Fruit fly (Drosophila melanogaster): Measurements from ENCODE around the gene CG42588.

Gene CG42588

DNA sequence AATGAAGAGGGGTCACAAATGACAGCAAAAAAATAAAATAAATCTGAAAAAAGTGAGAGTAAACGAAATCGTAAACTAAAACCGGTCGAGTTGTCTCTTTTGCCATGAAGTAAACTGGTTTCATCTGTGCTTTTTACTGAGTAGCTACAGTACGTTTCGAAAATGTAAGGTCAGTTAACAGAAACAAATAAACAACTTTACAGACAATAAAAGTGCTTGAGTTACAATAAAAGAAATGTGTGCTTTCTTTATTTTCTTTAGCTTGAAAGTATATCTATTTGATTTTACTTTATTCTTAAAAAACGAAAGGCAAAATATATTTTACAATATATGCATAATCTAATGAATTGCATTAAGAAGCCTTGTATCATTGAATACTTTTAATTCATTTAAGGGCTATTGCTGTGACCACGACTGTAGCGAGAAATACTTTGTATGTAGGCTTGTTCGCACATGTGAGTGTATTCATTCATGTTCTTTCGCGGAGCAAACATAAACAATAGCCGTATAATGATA is 21.1 kb upstream of the CG42588 start (continued):
- TF ChIP-seq bbx (GFP tag; IDR thresholded peaks at IDR 0.05; ENCODE audit: partially characterized antibody), result no peak
- no peak for TF ChIP-seq CG16863 (GFP tag; optimal IDR thresholded peaks at IDR 0.05)
- no peak for TF ChIP-seq CG14965 (GFP tag; optimal IDR thresholded peaks at IDR 0.05; ENCODE audit: borderline replicate concordance)
- TF ChIP-seq Nf-YC (tag; optimal IDR thresholded peaks at IDR 0.05), result peak; percentile 63
- TF ChIP-seq D (optimal IDR thresholded peaks at IDR 0.05), result no peak
- TF ChIP-seq D (GFP tag; optimal IDR thresholded peaks at IDR 0.05), result peak; percentile 8
- TF ChIP-seq CG11696 (GFP tag; IDR thresholded peaks at IDR 0.05), result peak; percentile 78
- no peak for TF ChIP-seq CG42726 (GFP tag; IDR thresholded peaks at IDR 0.05; ENCODE audit: partially characterized antibody)
- no peak for TF ChIP-seq Myb (GFP tag; optimal IDR thresholded peaks at IDR 0.05)
- 0 out of 3 replicates have a peak, but pooled peaks have one; percentile 44 for TF ChIP-seq CG11456 (GFP tag; IDR thresholded peaks at IDR 0.05)
- no peak; the same call in 3 of the 4 replicates for TF ChIP-seq Gug (GFP tag; IDR thresholded peaks at IDR 0.05)
- no peak for TF ChIP-seq CG17186 (GFP tag; optimal IDR thresholded peaks at IDR 0.05)
- peak; percentile 47 for TF ChIP-seq Chrac-16 (GFP tag; optimal IDR thresholded peaks at IDR 0.05)
- peak; percentile 56 for TF ChIP-seq sd (tag; optimal IDR thresholded peaks at IDR 0.05)
- TF ChIP-seq exex (tag; optimal IDR thresholded peaks at IDR 0.05), result peak; percentile 28
- TF ChIP-seq CG10543 (GFP tag; optimal IDR thresholded peaks at IDR 0.05), result peak; percentile 11
- no peak for TF ChIP-seq inv (GFP tag; IDR thresholded peaks at IDR 0.05; ENCODE audit: partially characterized antibody)
- no peak for TF ChIP-seq CG10321 (GFP tag; IDR thresholded peaks at IDR 0.05)
- TF ChIP-seq gem (tag; optimal IDR thresholded peaks at IDR 0.05), result peak; percentile 86
- no peak for TF ChIP-seq CG10959 (GFP tag; IDR thresholded peaks at IDR 0.05)
- peak; percentile 24 for TF ChIP-seq Mad (GFP tag; optimal IDR thresholded peaks at IDR 0.05)
- TF ChIP-seq TFAM (GFP tag; optimal IDR thresholded peaks at IDR 0.05), result no peak
- TF ChIP-seq CG7928 (GFP tag; optimal IDR thresholded peaks at IDR 0.05), result no peak
- no peak for TF ChIP-seq gt (GFP tag; IDR thresholded peaks at IDR 0.05)
- TF ChIP-seq H2.0 (GFP tag; IDR thresholded peaks at IDR 0.05), result no peak; the same call in 1 of the 2 replicates
- no peak for TF ChIP-seq crc (GFP tag; optimal IDR thresholded peaks at IDR 0.05)
- TF ChIP-seq CG31365 (tag; optimal IDR thresholded peaks at IDR 0.05), result no peak
- no peak for TF ChIP-seq Dref (GFP tag; IDR thresholded peaks at IDR 0.05)
- 0 out of 2 replicates have a peak, but pooled peaks have one; percentile 48 for TF ChIP-seq CG14014 (GFP tag; IDR thresholded peaks at IDR 0.05)
- 0 out of 2 replicates have a peak, but pooled peaks have one; percentile 38 for TF ChIP-seq sob (GFP tag; IDR thresholded peaks at IDR 0.05)
- no peak for TF ChIP-seq CG3163 (GFP tag; optimal IDR thresholded peaks at IDR 0.05)
- no peak for TF ChIP-seq Lpt (GFP tag; optimal IDR thresholded peaks at IDR 0.05)
- no peak for TF ChIP-seq CG6254 (GFP tag; optimal IDR thresholded peaks at IDR 0.05)
- no peak for TF ChIP-seq CG11723 (GFP tag; optimal IDR thresholded peaks at IDR 0.05)
- TF ChIP-seq gsb (GFP tag; IDR thresholded peaks at IDR 0.05), result no peak
- no peak for TF ChIP-seq crp (GFP tag; optimal IDR thresholded peaks at IDR 0.05)
- peak; percentile 61 for TF ChIP-seq CG6813 (GFP tag; optimal IDR thresholded peaks at IDR 0.05)
- TF ChIP-seq Spps (tag; optimal IDR thresholded peaks at IDR 0.05), result peak; percentile 3
- no peak for TF ChIP-seq HLH4C (GFP tag; IDR thresholded peaks at IDR 0.05; ENCODE audit: partially characterized antibody)
- peak; percentile 79 for TF ChIP-seq Meics (GFP tag; optimal IDR thresholded peaks at IDR 0.05)
- TF ChIP-seq CG17359 (tag; optimal IDR thresholded peaks at IDR 0.05), result peak; percentile 69
- TF ChIP-seq CG18476 (GFP tag; optimal IDR thresholded peaks at IDR 0.05), result peak; percentile 10
- no peak for TF ChIP-seq CG1024 (GFP tag; IDR thresholded peaks at IDR 0.05)
- TF ChIP-seq dysf (GFP tag; IDR thresholded peaks at IDR 0.05), result peak; percentile 55; the same call in 2 of the 3 replicates
- peak; percentile 63 for TF ChIP-seq Atf6 (GFP tag; IDR thresholded peaks at IDR 0.05)
- no peak for TF ChIP-seq tll (GFP tag; optimal IDR thresholded peaks at IDR 0.05)
- no peak for TF ChIP-seq hth (optimal IDR thresholded peaks at IDR 0.05)
- peak; percentile 52 for TF ChIP-seq oc (tag; optimal IDR thresholded peaks at IDR 0.05)
- no peak for TF ChIP-seq CG7745 (tag; optimal IDR thresholded peaks at IDR 0.05)
- TF ChIP-seq CG2712 (tag; optimal IDR thresholded peaks at IDR 0.05), result peak; percentile 79
